Fruit fly (Drosophila melanogaster): ENCODE results near the gene Zip71B.

Gene Zip71B

dm6 chr3L:14956288-14957032 lies 35.6 kb upstream of the Zip71B start (continued):
- TF ChIP-seq mirr (GFP tag; optimal IDR thresholded peaks at IDR 0.05) (no peak), CG7372 (GFP tag; IDR thresholded peaks at IDR 0.05) (no peak), esg (GFP tag; conservative IDR thresholded peaks at IDR 0.05) (no peak), CG7745 (tag; optimal IDR thresholded peaks at IDR 0.05) (peak; percentile 85), BEAF-32 (GFP tag; optimal IDR thresholded peaks at IDR 0.05) (no peak), CG6175 (GFP tag; IDR thresholded peaks at IDR 0.05) (no peak), toy (GFP tag; IDR thresholded peaks at IDR 0.05) (no peak), CG42726 (GFP tag; IDR thresholded peaks at IDR 0.05; ENCODE audit: partially characterized antibody) (no peak), slp2 (GFP tag; optimal IDR thresholded peaks at IDR 0.05) (no peak), CHES-1-like (GFP tag; optimal IDR thresholded peaks at IDR 0.05) (peak; percentile 18), crol (GFP tag; IDR thresholded peaks at IDR 0.05) (no peak), mam (GFP tag; optimal IDR thresholded peaks at IDR 0.05) (no peak), knrl (GFP tag; IDR thresholded peaks at IDR 0.05; ENCODE audit: partially characterized antibody) (no peak), Atf6 (GFP tag; IDR thresholded peaks at IDR 0.05) (no peak), CG7357 (GFP tag; IDR thresholded peaks at IDR 0.05) (no peak), jing (GFP tag; optimal IDR thresholded peaks at IDR 0.05) (no peak), ap (GFP tag; IDR thresholded peaks at IDR 0.05) (no peak), CG10543 (GFP tag; optimal IDR thresholded peaks at IDR 0.05) (no peak), wor (GFP tag; IDR thresholded peaks at IDR 0.05) (no peak), pho (GFP tag; optimal IDR thresholded peaks at IDR 0.05) (no peak), corto (GFP tag; optimal IDR thresholded peaks at IDR 0.05) (no peak), cato (GFP tag; optimal IDR thresholded peaks at IDR 0.05; ENCODE audit: borderline replicate concordance) (no peak), CG11247 (GFP tag; IDR thresholded peaks at IDR 0.05) (no peak), usp (GFP tag; optimal IDR thresholded peaks at IDR 0.05) (no peak), Adf1 (GFP tag; IDR thresholded peaks at IDR 0.05) (no peak), Chrac-16 (GFP tag; optimal IDR thresholded peaks at IDR 0.05) (no peak), CG12659 (GFP tag; optimal IDR thresholded peaks at IDR 0.05) (no peak), pita (GFP tag; optimal IDR thresholded peaks at IDR 0.05) (no peak), HmgZ (tag; optimal IDR thresholded peaks at IDR 0.05) (no peak), sima (GFP tag; optimal IDR thresholded peaks at IDR 0.05) (no peak), Hr78 (GFP tag; optimal IDR thresholded peaks at IDR 0.05) (no peak), sc (optimal IDR thresholded peaks at IDR 0.05) (no peak), sc (GFP tag; optimal IDR thresholded peaks at IDR 0.05) (peak; percentile 57), Tbp (GFP tag; optimal IDR thresholded peaks at IDR 0.05) (no peak), vnd (GFP tag; IDR thresholded peaks at IDR 0.05; ENCODE audit: partially characterized antibody) (no peak), CG5953 (GFP tag; IDR thresholded peaks at IDR 0.05) (no peak), Taf1 (GFP tag; IDR thresholded peaks at IDR 0.05) (no peak), Sin3A (optimal IDR thresholded peaks at IDR 0.05) (no peak), Ada2b (GFP tag; IDR thresholded peaks at IDR 0.05) (no peak), Doc3 (GFP tag; IDR thresholded peaks at IDR 0.05; ENCODE audit: partially characterized antibody) (no peak), Atf3 (GFP tag; optimal IDR thresholded peaks at IDR 0.05) (no peak), CG10274 (GFP tag; optimal IDR thresholded peaks at IDR 0.05) (no peak), sob (GFP tag; IDR thresholded peaks at IDR 0.05) (no peak), Ptx1 (GFP tag; IDR thresholded peaks at IDR 0.05) (no peak), br (optimal IDR thresholded peaks at IDR 0.05) (no peak), gem (tag; optimal IDR thresholded peaks at IDR 0.05) (peak; percentile 46), CG16813 (GFP tag; IDR thresholded peaks at IDR 0.05; ENCODE audit: partially characterized antibody) (no peak), ham (GFP tag; IDR thresholded peaks at IDR 0.05) (no peak), CG9609 (GFP tag; optimal IDR thresholded peaks at IDR 0.05) (no peak), fru (optimal IDR thresholded peaks at IDR 0.05) (no peak), Lpt (GFP tag; optimal IDR thresholded peaks at IDR 0.05) (no peak), YL-1 (GFP tag; optimal IDR thresholded peaks at IDR 0.05) (peak; percentile 48)
